Fruit fly (Drosophila melanogaster) whole organism, adult: ENCODE measurements around the gene Tep4.

Source experiments
- CG14711 ChIP-seq: fragments of 200-800 bp; sonication (Bioruptor generic); optimal IDR thresholded peaks from 2 replicates; lab custom pipeline; 2018; ENCODE audit warnings: missing biosample characterization, mild to moderate bottlenecking, missing genetic modification characterization, moderate library complexity
- CG7101 ChIP-seq: fragments of 200-800 bp; sonication (Bioruptor generic); optimal IDR thresholded peaks from 2 replicates; lab custom pipeline; 2018; ENCODE audit warnings: missing biosample characterization, mild to moderate bottlenecking, missing genetic modification characterization, moderate library complexity
- Crg-1 ChIP-seq: fragments of 200-800 bp; sonication (Bioruptor generic); optimal IDR thresholded peaks from 2 replicates; lab custom pipeline; 2016; ENCODE audit warnings: missing biosample characterization, missing genetic modification characterization
- tj ChIP-seq: fragments of 200-800 bp; sonication (Bioruptor generic); optimal IDR thresholded peaks from 3 replicates; lab custom pipeline; 2017; ENCODE audit warnings: missing biosample characterization, mild to moderate bottlenecking, missing genetic modification characterization, moderate library complexity

dm6 chr2L:19506323-19506722 lies 42.0 kb upstream of the Tep4 start:
- TF ChIP-seq tj (GFP tag; lab: Kevin White, UChicago) (no peak), CG14711 (tag; lab: Kevin White, UChicago) (no peak), Crg-1 (GFP tag; lab: Kevin White, UChicago) (no peak), CG7101 (tag; lab: Kevin White, UChicago) (no peak)
